Worm (Caenorhabditis elegans) whole organism, dauer: ENCODE results near the gene srj-32.
"Not testable (repeated sequence)": the region's sequence is repeated elsewhere in the genome, so short reads cannot be mapped to it uniquely, and the experiment has no call there.

Experiments used
- unc-62 ChIP-seq: sonication (generic microtip); optimal IDR thresholded peaks from 2 replicates; lab custom pipeline; 2017; ENCODE audit warnings: missing biosample characterization, missing genetic modification reagents, missing genetic modification characterization

Gene srj-32

DNA sequence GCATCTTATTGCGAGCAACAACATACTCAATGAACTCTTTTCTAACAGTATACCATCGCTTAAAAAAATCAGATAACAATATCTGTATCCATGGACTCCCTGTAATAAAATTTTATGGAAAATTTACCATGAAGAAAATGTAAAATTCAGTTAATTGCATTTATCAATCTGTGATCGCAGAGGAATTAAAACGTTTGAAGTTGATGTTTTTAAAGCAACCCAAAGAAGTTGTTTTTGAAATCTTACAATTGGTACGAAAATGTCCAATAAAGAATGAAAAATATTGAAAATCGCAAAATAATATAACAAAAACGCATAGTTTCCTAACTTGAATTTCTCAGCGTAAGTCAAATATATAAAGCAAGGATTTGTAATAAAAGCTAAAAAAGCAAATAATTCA is at the start of gene srj-32:
Gene srj-32 (minus strand): TSS at position 101 of the 400 bp plus-strand sequence.
- no peak for TF ChIP-seq unc-62 (GFP tag; lab: Kevin White, UChicago)

- not testable (repeated sequence) for TF ChIP-seq unc-62 (GFP tag; lab: Kevin White, UChicago)
Measured at ce11 chrV:7345494-7345893, 48.3 kb upstream of the srj-32 start, which contains the start of gene nhr-147. Gene nhr-147, plus strand, starts transcription at chrV:7345794.

DNA sequence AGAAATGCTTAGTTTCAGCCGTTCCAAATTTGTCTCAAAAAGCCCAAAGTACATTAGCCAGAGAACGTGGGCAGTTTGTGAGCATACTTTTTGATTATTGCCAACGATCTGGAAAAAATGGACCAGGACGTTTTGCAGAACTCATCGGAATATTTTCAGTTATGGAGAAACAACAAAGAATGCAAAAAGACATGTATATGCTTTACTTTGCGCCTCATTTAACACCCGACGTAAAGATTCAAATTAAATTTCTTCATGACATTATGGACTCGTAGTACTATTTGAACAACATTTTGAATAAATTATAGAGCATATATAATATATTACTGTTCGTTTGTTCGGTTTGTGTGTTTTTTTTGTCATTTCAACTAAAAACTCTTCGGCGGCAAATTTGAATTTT is 46.4 kb upstream of the srj-32 start, which contains the start of gene srh-244:
Gene srh-244 (plus strand): TSS at position 301 of the 400 bp plus-strand sequence.
- no peak for TF ChIP-seq unc-62 (GFP tag; lab: Kevin White, UChicago)

DNA sequence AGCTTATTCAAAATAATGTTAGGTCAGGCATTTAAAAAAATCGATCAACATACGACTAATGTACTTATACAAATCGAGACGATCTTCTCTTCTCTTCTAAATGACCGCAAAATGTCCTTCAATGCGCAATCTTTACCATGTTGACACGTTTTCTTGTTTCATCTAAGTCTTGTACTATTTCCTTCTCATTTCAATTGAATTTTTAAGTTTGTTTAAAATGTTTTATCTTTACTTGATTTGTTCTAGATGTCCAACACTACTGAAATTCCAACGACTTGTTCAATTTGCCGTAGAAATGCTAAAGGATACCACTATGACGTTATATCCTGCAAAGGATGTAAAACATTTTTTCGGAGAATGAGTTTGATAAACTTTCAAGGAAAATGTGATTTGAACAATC is 44.8 kb upstream of the srj-32 start, which contains the start of the genes nhr-263 and nhr-148:
Gene nhr-263 (minus strand): TSS at position 101 of the 400 bp plus-strand sequence.
Gene nhr-148 (plus strand): TSS at position 215 of the 400 bp plus-strand sequence.
- no peak for TF ChIP-seq unc-62 (GFP tag; lab: Kevin White, UChicago)

- TF ChIP-seq unc-62 (GFP tag; lab: Kevin White, UChicago): no peak
Measured at ce11 chrV:7339831-7340230, 42.7 kb upstream of the srj-32 start, which contains the start of gene srh-187. Gene srh-187, minus strand, starts transcription at chrV:7339931.

DNA sequence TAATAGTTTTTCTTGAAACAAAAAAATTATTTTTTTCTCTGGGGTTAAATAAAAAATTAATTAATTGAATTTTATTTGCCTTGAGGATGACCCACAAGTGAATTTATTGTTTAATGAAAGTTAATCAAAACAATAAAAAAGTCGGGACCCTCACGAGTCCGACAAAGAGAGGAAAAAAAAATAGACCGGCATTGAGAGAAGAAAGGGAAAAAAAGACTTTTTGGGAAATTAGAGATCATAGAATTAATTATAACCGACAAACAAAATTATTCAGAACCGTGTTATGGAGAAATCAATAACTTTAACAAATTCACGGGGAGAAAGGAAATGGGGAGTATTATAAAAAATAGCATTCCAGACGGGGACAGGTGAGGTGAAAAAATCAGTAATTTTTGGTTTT is 40.1 kb upstream of the srj-32 start, which contains the start of gene F10G2.7:
Gene F10G2.7 (minus strand): TSS at position 101 of the 400 bp plus-strand sequence.
- TF ChIP-seq unc-62 (GFP tag; lab: Kevin White, UChicago): not testable (repeated sequence)

- no peak for TF ChIP-seq unc-62 (GFP tag; lab: Kevin White, UChicago)
Measured at ce11 chrV:7332253-7332652, 35.1 kb upstream of the srj-32 start, which contains the start of gene F10G2.1. Gene F10G2.1, plus strand, starts transcription at chrV:7332553.

- no peak for TF ChIP-seq unc-62 (GFP tag; lab: Kevin White, UChicago)
Measured at ce11 chrV:7330868-7331267, 33.7 kb upstream of the srj-32 start, which contains the start of gene F10G2.2. Gene F10G2.2, plus strand, starts transcription at chrV:7331168.

ce11 chrV:7328092-7328491 is 30.9 kb upstream of the srj-32 start, which contains the start of gene clec-7:
Gene clec-7, plus strand, starts transcription at chrV:7328392.
- no peak for TF ChIP-seq unc-62 (GFP tag; lab: Kevin White, UChicago)

- no peak for TF ChIP-seq unc-62 (GFP tag; lab: Kevin White, UChicago)
Measured at ce11 chrV:7326928-7327327, 29.8 kb upstream of the srj-32 start, which contains the start of gene F10G2.4. Gene F10G2.4, plus strand, starts transcription at chrV:7327228.

ce11 chrV:7325285-7325684 is 28.1 kb upstream of the srj-32 start, which contains the start of gene srx-92:
Gene srx-92, minus strand, starts transcription at chrV:7325385.
- no peak for TF ChIP-seq unc-62 (GFP tag; lab: Kevin White, UChicago)

DNA sequence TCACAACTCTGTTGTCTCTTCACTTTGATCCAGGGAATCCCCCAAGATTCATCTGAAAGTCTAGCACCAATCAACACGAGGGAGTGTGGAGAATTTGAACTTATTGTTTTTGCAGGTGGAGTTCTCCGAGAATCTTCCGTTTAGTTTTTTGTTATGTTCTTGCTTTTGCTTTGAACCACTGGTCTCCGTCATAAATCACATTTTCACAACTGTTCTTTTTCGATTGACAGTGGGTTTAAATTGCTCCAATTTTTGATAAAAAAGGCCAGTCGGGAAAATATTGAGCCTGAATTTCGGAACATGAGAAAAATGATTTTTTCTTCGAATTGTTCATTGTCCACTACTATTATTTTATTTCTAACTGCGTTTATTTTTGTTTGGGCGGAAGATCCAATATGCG is 24.8 kb upstream of the srj-32 start, which contains the start of gene F10G2.10:
Gene F10G2.10 (plus strand): TSS at position 301 of the 400 bp plus-strand sequence.
- TF ChIP-seq unc-62 (GFP tag; lab: Kevin White, UChicago): no peak

DNA sequence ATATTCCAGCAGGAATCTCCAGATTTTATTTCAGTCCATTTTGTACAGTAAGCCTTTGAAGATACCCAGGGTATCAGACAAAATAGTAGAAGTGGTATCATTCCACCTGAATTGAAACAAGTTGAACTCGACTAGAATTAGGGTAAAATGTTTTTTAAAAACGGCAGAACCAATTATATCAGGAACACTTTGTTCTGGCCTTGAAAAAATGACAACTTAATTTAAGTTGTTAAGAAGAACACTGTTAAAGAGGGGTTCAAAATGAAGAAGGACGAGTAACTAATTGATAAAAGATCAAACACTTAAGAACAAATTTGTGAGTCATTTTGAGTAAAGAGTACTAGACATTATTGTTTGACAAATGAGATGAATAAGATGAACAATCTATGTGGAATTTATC is 23.7 kb upstream of the srj-32 start, which contains the start of gene lmd-4:
Gene lmd-4 (minus strand): TSS at position 101 of the 400 bp plus-strand sequence.
- TF ChIP-seq unc-62 (GFP tag; lab: Kevin White, UChicago): no peak

ce11 chrV:7313233-7313632 is 16.1 kb upstream of the srj-32 start, which contains the start of gene srx-6:
Gene srx-6, minus strand, starts transcription at chrV:7313333.
- TF ChIP-seq unc-62 (GFP tag; lab: Kevin White, UChicago): no peak

- no peak for TF ChIP-seq unc-62 (GFP tag; lab: Kevin White, UChicago)
Measured at ce11 chrV:7307089-7307488, 9.9 kb upstream of the srj-32 start, which contains the start of gene F07G11.1. Gene F07G11.1, plus strand, starts transcription at chrV:7307389.

ce11 chrV:7304506-7304905 is 7.3 kb upstream of the srj-32 start, which contains the start of gene F07G11.2:
Gene F07G11.2, plus strand, starts transcription at chrV:7304806.
- TF ChIP-seq unc-62 (GFP tag; lab: Kevin White, UChicago): not testable (repeated sequence)
